Fruit fly (Drosophila melanogaster) whole organism, embryonic: ENCODE data around the gene TyrRII.
A peak's percentile ranks its signal among the peaks of the same experiment; 100 is the strongest.

Experiments used
- CG3281 ChIP-seq: fragments of 200-800 bp; sonication (Bioruptor generic); optimal IDR thresholded peaks from 3 replicates; lab custom pipeline; 2017; ENCODE audit warnings: missing biosample characterization, mild to moderate bottlenecking, missing genetic modification characterization
- CG6813 ChIP-seq: fragments of 200-800 bp; sonication (Bioruptor generic); optimal IDR thresholded peaks from 2 replicates; lab custom pipeline; 2017; ENCODE audit warnings: missing biosample characterization, missing genetic modification characterization, mild to moderate bottlenecking, moderate library complexity, missing genetic modification reagents
- Ets65A ChIP-seq: fragments of 200-800 bp; sonication (Bioruptor generic); peaks from one replicate; lab custom pipeline; 2016; ENCODE audit warnings: missing biosample characterization, missing genetic modification characterization
- Hmx ChIP-seq: fragments of 200-800 bp; sonication (Bioruptor generic); optimal IDR thresholded peaks from 2 replicates; lab custom pipeline; 2016; ENCODE audit warnings: missing biosample characterization, missing genetic modification characterization
- Sin3A ChIP-seq: fragments of >200 bp; optimal IDR thresholded peaks from 2 replicates; lab custom pipeline; 2018
- dpn ChIP-seq, 2 experiments: fragments of 200-800 bp; sonication (Bioruptor generic); optimal IDR thresholded peaks; 3 replicates each; lab custom pipeline; 2016; ENCODE audit warnings: missing biosample characterization in 2 of 2, missing genetic modification characterization in 2 of 2
- gem ChIP-seq: fragments of 200-800 bp; sonication (Bioruptor generic); optimal IDR thresholded peaks from 2 replicates; lab custom pipeline; 2019; ENCODE audit warnings: missing biosample characterization, mild to moderate bottlenecking, missing genetic modification characterization, moderate library complexity
- kay ChIP-seq: fragments of 200-800 bp; sonication (Bioruptor generic); optimal IDR thresholded peaks from 2 replicates; lab custom pipeline; 2016; ENCODE audit warnings: missing biosample characterization, missing genetic modification characterization
- usp ChIP-seq: fragments of >200 bp; optimal IDR thresholded peaks from 2 replicates; lab custom pipeline; 2017; ENCODE audit warnings: missing biosample characterization, missing genetic modification characterization
- z ChIP-seq: fragments of 200-800 bp; sonication (Bioruptor generic); IDR thresholded peaks from 3 replicates; pipeline ENCODE4 v1.3.6; 2022; ENCODE audit warnings: missing biosample characterization, missing genetic modification characterization

DNA sequence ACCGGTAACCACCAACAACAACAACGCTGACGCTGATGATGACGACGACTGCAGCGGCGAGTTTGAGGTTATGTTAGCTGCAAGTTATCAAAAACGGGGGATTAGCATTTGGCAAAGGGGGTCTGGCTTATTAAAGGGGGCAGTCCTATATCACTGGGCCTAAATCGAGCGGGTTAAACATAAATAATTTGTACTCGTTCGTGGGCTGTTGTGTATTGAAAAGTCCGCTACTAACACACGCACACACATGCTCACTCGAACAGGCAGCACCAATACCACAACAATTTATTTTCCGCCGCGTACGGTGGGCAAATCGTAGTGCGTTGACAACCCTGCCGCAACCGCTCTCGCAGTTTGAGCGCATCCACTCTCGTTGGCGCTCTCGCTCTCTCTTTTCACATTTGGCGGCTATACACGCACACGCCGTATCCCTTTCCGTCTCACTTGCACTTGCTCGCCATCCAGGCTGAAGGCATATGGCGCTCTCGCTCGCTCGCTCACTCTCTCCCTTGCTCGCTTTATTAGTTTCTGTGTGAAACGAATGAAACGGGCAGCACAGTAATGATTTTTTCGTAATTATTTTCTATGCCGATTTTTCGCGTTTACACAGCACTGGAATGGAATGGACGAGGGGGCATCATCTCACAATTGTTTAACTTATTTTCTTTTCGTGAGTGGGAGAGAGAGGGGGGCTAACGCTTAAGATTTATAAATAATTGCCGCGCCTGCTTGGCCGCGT lies 19.4 kb upstream of the TyrRII start:
- TF ChIP-seq kay (GFP tag; lab: Kevin White, UChicago) (no peak), z (GFP tag; lab: Robert Waterston, UW) (no peak), dpn (GFP tag; optimal IDR thresholded peaks at IDR 0.05; lab: Kevin White, UChicago) (no peak), Hmx (GFP tag; lab: Kevin White, UChicago) (no peak), gem (no peak), CG6813 (GFP tag; lab: Kevin White, UChicago) (peak; percentile 32), CG3281 (GFP tag; lab: Kevin White, UChicago) (peak; percentile 34), Ets65A (GFP tag; lab: Kevin White, UChicago) (no peak), Sin3A (lab: Kevin White, UChicago) (no peak), usp (GFP tag; lab: Kevin White, UChicago) (no peak)
